Worm (Caenorhabditis elegans): Measurements from ENCODE around the gene tmem-258.

tmem-258 gene

DNA sequence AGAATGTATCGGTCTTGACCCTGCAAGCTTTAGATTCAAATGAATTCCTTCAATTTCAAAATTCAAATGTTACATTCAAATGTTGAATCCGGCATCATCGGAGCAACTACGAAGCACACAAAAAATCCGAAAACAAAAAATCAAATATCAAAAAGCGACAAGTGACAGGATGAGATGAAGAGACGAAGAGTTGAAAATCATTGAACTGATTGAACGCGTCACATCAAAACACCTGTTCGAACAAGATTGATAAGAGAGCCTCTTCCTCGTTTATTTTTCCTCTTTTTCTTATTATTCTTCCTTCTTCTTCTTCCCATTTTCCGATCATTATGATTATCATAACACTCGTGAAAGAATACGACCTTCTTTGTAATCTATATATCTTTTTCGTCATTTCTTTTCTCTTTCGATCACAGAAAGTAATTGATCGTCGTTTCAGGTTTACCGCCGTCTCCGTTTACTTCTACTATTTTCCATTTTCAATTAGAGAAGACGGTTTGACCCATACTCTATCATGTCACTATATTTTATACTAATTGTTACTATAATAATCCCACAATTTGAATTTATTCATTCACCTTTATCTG, 22.6 kb downstream of the tmem-258 start, which contains the start of gene VC5.2:
Gene VC5.2, plus strand, starts transcription at position 439 of the 587 bp plus-strand sequence.
- TF ChIP-seq Y116A8C.19 (tag; optimal IDR thresholded peaks at IDR 0.05; ENCODE audit: borderline replicate concordance) (no peak), ets-5 (GFP tag; IDR thresholded peaks at IDR 0.05) (no peak), C16A3.4 (tag; optimal IDR thresholded peaks at IDR 0.05) (no peak), zip-4 (GFP tag; optimal IDR thresholded peaks at IDR 0.05) (no peak), zag-1 (tag; optimal IDR thresholded peaks at IDR 0.05) (no peak), elt-3 (tag; optimal IDR thresholded peaks at IDR 0.05) (peak in 1 of 6 experiments; percentile 43), hlh-4 (tag; optimal IDR thresholded peaks at IDR 0.05) (no peak), fos-1 (tag; optimal IDR thresholded peaks at IDR 0.05) (no peak), dpl-1 (GFP tag; optimal IDR thresholded peaks at IDR 0.05) (peak in 1 of 3 experiments; percentile 1), rnt-1 (tag; optimal IDR thresholded peaks at IDR 0.05) (peak; percentile 28), lin-14 (GFP tag; optimal IDR thresholded peaks at IDR 0.05) (peak; percentile 56), skn-1 (tag; optimal IDR thresholded peaks at IDR 0.05) (no peak), unc-30 (tag; optimal IDR thresholded peaks at IDR 0.05) (no peak), lin-39 (tag; optimal IDR thresholded peaks at IDR 0.05) (no peak), blmp-1 (tag; optimal IDR thresholded peaks at IDR 0.05) (peak; percentile 79), sox-4 (tag; optimal IDR thresholded peaks at IDR 0.05) (no peak), nhr-20 (tag; optimal IDR thresholded peaks at IDR 0.05) (peak; percentile 32), C04F5.9 (tag; optimal IDR thresholded peaks at IDR 0.05) (no peak), aly-2 (tag; optimal IDR thresholded peaks at IDR 0.05) (no peak)

DNA sequence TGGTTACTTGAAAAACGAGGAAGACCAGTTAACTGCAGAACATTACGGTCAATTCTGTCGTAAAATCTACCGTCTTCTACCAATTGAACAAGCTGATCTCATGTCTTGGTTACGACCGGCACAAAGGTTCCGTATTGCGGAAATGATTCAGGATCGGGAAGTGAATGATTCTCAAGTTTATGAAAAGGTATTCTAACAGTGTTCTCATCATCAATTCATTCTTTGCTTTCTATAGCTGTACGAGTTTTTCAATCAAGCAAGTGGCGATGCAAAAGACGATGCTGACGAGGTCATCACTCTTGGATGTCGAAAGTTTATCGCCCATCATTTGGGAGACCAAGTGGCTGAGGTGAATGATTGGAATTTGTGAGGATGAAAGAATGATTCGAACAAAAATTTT, 24.4 kb downstream of the tmem-258 start:
- TF ChIP-seq alr-1 (tag; optimal IDR thresholded peaks at IDR 0.05; ENCODE audit: borderline replicate concordance) (no peak), swsn-7 (tag; optimal IDR thresholded peaks at IDR 0.05) (no peak), hlh-17 (GFP tag; optimal IDR thresholded peaks at IDR 0.05; ENCODE audit: borderline replicate concordance) (no peak), nhr-20 (tag; optimal IDR thresholded peaks at IDR 0.05) (no peak), aly-2 (tag; optimal IDR thresholded peaks at IDR 0.05) (no peak), mef-2 (tag; optimal IDR thresholded peaks at IDR 0.05) (no peak), lin-35 (GFP tag; optimal IDR thresholded peaks at IDR 0.05) (no peak), egl-13 (tag; optimal IDR thresholded peaks at IDR 0.05) (no peak), unc-98 (GFP tag; IDR thresholded peaks at IDR 0.05) (no peak)

DNA sequence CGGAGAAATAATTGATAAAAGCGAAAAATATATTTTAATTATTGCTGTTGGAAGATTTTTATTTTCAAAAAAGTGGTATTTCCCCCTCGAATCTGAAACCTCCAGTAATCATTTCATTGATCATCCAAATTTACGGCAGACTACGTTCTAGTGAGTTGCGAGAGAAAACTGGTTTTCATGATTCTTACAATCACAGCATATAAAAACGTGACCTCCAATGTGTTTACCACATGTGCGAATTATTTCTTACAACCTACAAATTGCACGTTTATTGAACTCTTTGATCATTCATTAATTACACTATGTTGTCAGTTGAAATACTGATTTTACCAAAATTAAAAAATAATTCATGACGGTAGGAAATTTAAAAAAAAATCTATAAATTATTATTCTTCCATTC, 26.2 kb downstream of the tmem-258 start:
- no peak for TF ChIP-seq ztf-11 (tag; optimal IDR thresholded peaks at IDR 0.05)
- TF ChIP-seq unc-130 (tag; optimal IDR thresholded peaks at IDR 0.05), result peak; percentile 16
- TF ChIP-seq alr-1 (tag; optimal IDR thresholded peaks at IDR 0.05; ENCODE audit: borderline replicate concordance), result no peak
- no peak for TF ChIP-seq ztf-4 (tag; optimal IDR thresholded peaks at IDR 0.05)
- TF ChIP-seq nhr-76 (tag; optimal IDR thresholded peaks at IDR 0.05), result no peak
- TF ChIP-seq elt-3 (tag; optimal IDR thresholded peaks at IDR 0.05), result peak in 3 of 6 experiments; percentile 64 to 94 (median 75)
- no peak for TF ChIP-seq ama-1 (optimal IDR thresholded peaks at IDR 0.05)
- TF ChIP-seq unc-62 (GFP tag; optimal IDR thresholded peaks at IDR 0.05), result no peak
- no peak for TF ChIP-seq nhr-28 (tag; optimal IDR thresholded peaks at IDR 0.05)
- no peak for TF ChIP-seq jun-1 (tag; optimal IDR thresholded peaks at IDR 0.05)
- no peak for TF ChIP-seq ceh-90 (tag; optimal IDR thresholded peaks at IDR 0.05)
- no peak for TF ChIP-seq dsc-1 (tag; optimal IDR thresholded peaks at IDR 0.05)
- no peak for TF ChIP-seq aly-2 (tag; optimal IDR thresholded peaks at IDR 0.05)
- TF ChIP-seq hlh-4 (tag; optimal IDR thresholded peaks at IDR 0.05), result no peak
- TF ChIP-seq nhr-20 (tag; optimal IDR thresholded peaks at IDR 0.05), result peak; percentile 100
- TF ChIP-seq nhr-11 (tag; optimal IDR thresholded peaks at IDR 0.05), result no peak
- TF ChIP-seq hlh-17 (GFP tag; optimal IDR thresholded peaks at IDR 0.05; ENCODE audit: borderline replicate concordance), result no peak
- no peak for TF ChIP-seq F16B12.6 (tag; optimal IDR thresholded peaks at IDR 0.05)
- TF ChIP-seq sup-37 (GFP tag; optimal IDR thresholded peaks at IDR 0.05), result no peak
- peak in 1 of 2 experiments; percentile 81 for TF ChIP-seq lin-35 (GFP tag; optimal IDR thresholded peaks at IDR 0.05)
- no peak for TF ChIP-seq fkh-10 (GFP tag; optimal IDR thresholded peaks at IDR 0.05)
- no peak for TF ChIP-seq isw-1 (GFP tag; IDR thresholded peaks at IDR 0.05)
- TF ChIP-seq ets-5 (GFP tag; IDR thresholded peaks at IDR 0.05), result no peak
- peak; percentile 77 for TF ChIP-seq nhr-71 (tag; optimal IDR thresholded peaks at IDR 0.05)
- TF ChIP-seq ceh-82 (tag; optimal IDR thresholded peaks at IDR 0.05), result no peak
- TF ChIP-seq nhr-237 (tag; optimal IDR thresholded peaks at IDR 0.05), result no peak
- no peak for TF ChIP-seq nhr-12 (tag; optimal IDR thresholded peaks at IDR 0.05)
- TF ChIP-seq C34B4.2 (tag; optimal IDR thresholded peaks at IDR 0.05), result no peak
- peak; percentile 65 for TF ChIP-seq nhr-90 (tag; optimal IDR thresholded peaks at IDR 0.05; ENCODE audit: poor library complexity)
- TF ChIP-seq blmp-1 (tag; optimal IDR thresholded peaks at IDR 0.05), result peak; percentile 70
- peak in 1 of 3 experiments; percentile 24 for TF ChIP-seq dpl-1 (GFP tag; optimal IDR thresholded peaks at IDR 0.05)
- TF ChIP-seq lin-14 (GFP tag; optimal IDR thresholded peaks at IDR 0.05), result peak; percentile 80
- TF ChIP-seq grh-1 (GFP tag; IDR thresholded peaks at IDR 0.05), result peak; percentile 91

Measured in whole organism, L1 larva.